Fruit fly (Drosophila melanogaster): ENCODE measurements around the gene CG3402.

The CG3402 gene

dm6 chr3L:700160-700917, 47.7 kb upstream of the CG3402 start (continued):
- TF ChIP-seq wdn (GFP tag; IDR thresholded peaks at IDR 0.05) (no peak), bowl (GFP tag; IDR thresholded peaks at IDR 0.05) (no peak), CG4617 (GFP tag; optimal IDR thresholded peaks at IDR 0.05; ENCODE audit: borderline replicate concordance) (no peak), zfh1 (GFP tag; IDR thresholded peaks at IDR 0.05) (peak; percentile 69; the same call in 2 of the 3 replicates), her (GFP tag; optimal IDR thresholded peaks at IDR 0.05) (peak; percentile 57), CG8944 (GFP tag; optimal IDR thresholded peaks at IDR 0.05) (no peak), jing (GFP tag; optimal IDR thresholded peaks at IDR 0.05) (peak; percentile 5), amos (GFP tag; IDR thresholded peaks at IDR 0.05; ENCODE audit: partially characterized antibody) (no peak), sisA (GFP tag; IDR thresholded peaks at IDR 0.05) (peak; percentile 29; the same call in 1 of the 2 replicates), CG14014 (GFP tag; IDR thresholded peaks at IDR 0.05) (peak; percentile 53; the same call in 1 of the 2 replicates), CG31365 (tag; optimal IDR thresholded peaks at IDR 0.05) (peak; percentile 42), CG15011 (GFP tag; optimal IDR thresholded peaks at IDR 0.05) (peak; percentile 38), CG18599 (GFP tag; optimal IDR thresholded peaks at IDR 0.05) (peak; percentile 75), Bgb (GFP tag; IDR thresholded peaks at IDR 0.05; ENCODE audit: partially characterized antibody) (no peak), Elba2 (GFP tag; optimal IDR thresholded peaks at IDR 0.05) (no peak), hth (optimal IDR thresholded peaks at IDR 0.05) (no peak), wor (GFP tag; IDR thresholded peaks at IDR 0.05) (no peak), CG9727 (GFP tag; optimal IDR thresholded peaks at IDR 0.05) (no peak), CG10267 (tag; optimal IDR thresholded peaks at IDR 0.05) (peak; percentile 44), Hr3 (GFP tag; optimal IDR thresholded peaks at IDR 0.05) (no peak), Blimp-1 (GFP tag; optimal IDR thresholded peaks at IDR 0.05) (peak; percentile 73), CG4282 (GFP tag; optimal IDR thresholded peaks at IDR 0.05) (peak; percentile 1), CG6175 (GFP tag; IDR thresholded peaks at IDR 0.05) (no peak), CG9609 (GFP tag; optimal IDR thresholded peaks at IDR 0.05) (no peak), dysf (GFP tag; IDR thresholded peaks at IDR 0.05) (peak; percentile 67), CG17328 (GFP tag; IDR thresholded peaks at IDR 0.05) (peak; percentile 57; the same call in 1 of the 2 replicates), NfI (GFP tag; optimal IDR thresholded peaks at IDR 0.05) (peak; percentile 60), bigmax (GFP tag; optimal IDR thresholded peaks at IDR 0.05) (no peak), CG9932 (GFP tag; IDR thresholded peaks at IDR 0.05) (peak; percentile 28; the same call in 1 of the 2 replicates), maf-S (GFP tag; optimal IDR thresholded peaks at IDR 0.05) (peak; percentile 14), CG43689 (GFP tag; IDR thresholded peaks at IDR 0.05) (no peak), CG10366 (GFP tag; IDR thresholded peaks at IDR 0.05) (peak; percentile 47), Myb (GFP tag; optimal IDR thresholded peaks at IDR 0.05) (no peak), zfh2 (GFP tag; optimal IDR thresholded peaks at IDR 0.05) (no peak), CG12236 (GFP tag; optimal IDR thresholded peaks at IDR 0.05) (no peak), sim (GFP tag; IDR thresholded peaks at IDR 0.05) (no peak), CG2889 (GFP tag; IDR thresholded peaks at IDR 0.05) (0 out of 3 replicates have a peak, but pooled peaks have one; percentile 11), lmd (GFP tag; IDR thresholded peaks at IDR 0.05) (peak; percentile 40; the same call in 1 of the 2 replicates), MESR4 (GFP tag; optimal IDR thresholded peaks at IDR 0.05) (no peak), mirr (GFP tag; optimal IDR thresholded peaks at IDR 0.05) (no peak), rib (GFP tag; IDR thresholded peaks at IDR 0.05) (no peak), Mad (GFP tag; optimal IDR thresholded peaks at IDR 0.05) (peak; percentile 16), CG18011 (GFP tag; optimal IDR thresholded peaks at IDR 0.05) (peak; percentile 75), danr (GFP tag; IDR thresholded peaks at IDR 0.05) (peak; percentile 40; the same call in 1 of the 2 replicates), bbx (GFP tag; IDR thresholded peaks at IDR 0.05; ENCODE audit: partially characterized antibody) (no peak), Ets65A (GFP tag) (no peak), CG10959 (GFP tag; IDR thresholded peaks at IDR 0.05) (no peak), CG18476 (GFP tag; optimal IDR thresholded peaks at IDR 0.05) (peak; percentile 27), Xbp1 (GFP tag; optimal IDR thresholded peaks at IDR 0.05) (peak; percentile 60), nau (GFP tag; optimal IDR thresholded peaks at IDR 0.05) (peak; percentile 74)

Data from whole organism, embryonic.